Worm (Caenorhabditis elegans): ENCODE results near the gene Y41E3.18.

Y41E3.18 gene

DNA sequence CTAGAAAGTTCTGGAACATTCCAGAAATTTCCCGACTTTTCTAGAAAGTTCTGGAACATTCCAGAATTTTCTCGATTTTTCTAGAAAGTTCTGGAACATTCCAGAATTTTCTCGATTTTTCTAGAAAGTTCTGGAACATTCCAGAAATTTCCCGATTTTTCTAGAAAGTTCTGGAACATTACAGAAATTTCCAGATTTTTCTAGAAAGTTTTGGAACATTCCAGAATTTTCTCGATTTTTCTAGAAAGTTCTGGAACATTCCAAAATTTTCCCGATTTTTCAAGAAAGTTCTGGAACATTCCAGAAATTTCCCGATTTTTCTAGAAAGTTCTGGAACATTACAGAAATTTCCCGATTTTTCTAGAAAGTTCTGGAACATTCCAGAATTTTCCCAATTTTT, 6.4 kb downstream of the Y41E3.18 start:
- TF ChIP-seq flt-1 (GFP tag; IDR thresholded peaks at IDR 0.05), result peak; percentile 93

DNA sequence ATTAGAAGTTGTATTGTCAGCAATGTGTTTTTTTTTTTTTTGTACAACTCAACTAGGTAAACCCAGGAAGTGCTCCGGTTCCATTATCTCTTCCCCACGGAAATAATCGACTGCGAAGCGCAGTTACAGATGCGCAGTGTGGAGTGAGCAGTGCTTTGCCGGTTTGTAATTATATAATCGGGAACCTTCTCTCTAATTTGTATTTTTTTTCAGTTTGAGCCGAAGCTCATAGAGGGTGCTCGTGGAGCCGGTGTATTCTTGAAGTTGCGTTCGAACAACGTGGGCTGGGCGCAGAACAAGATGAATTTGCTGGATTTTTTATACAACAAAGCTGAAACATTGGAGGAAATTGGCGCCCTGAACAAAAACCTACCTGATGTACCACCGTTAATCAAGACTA, 7.6 kb downstream of the Y41E3.18 start, which contains the start of gene Y41E3.13:
TSS of gene Y41E3.13 (plus strand) at position 301 of the 400 bp plus-strand sequence.
- no peak for TF ChIP-seq klf-2 (GFP tag; conservative IDR thresholded peaks at IDR 0.05)
- no peak for TF ChIP-seq tab-1 (GFP tag; IDR thresholded peaks at IDR 0.05)
- TF ChIP-seq ref-1 (GFP tag; conservative IDR thresholded peaks at IDR 0.05), result no peak
- TF ChIP-seq med-1 (GFP tag; optimal IDR thresholded peaks at IDR 0.05; ENCODE audit: insufficient read depth), result no peak
- TF ChIP-seq ztf-23 (GFP tag; IDR thresholded peaks at IDR 0.05), result no peak
- TF ChIP-seq flt-1 (GFP tag; IDR thresholded peaks at IDR 0.05), result no peak
- no peak for TF ChIP-seq cog-1 (tag; optimal IDR thresholded peaks at IDR 0.05)
- TF ChIP-seq T22C8.4 (GFP tag; IDR thresholded peaks at IDR 0.05), result no peak
- no peak for TF ChIP-seq ztf-29 (GFP tag; IDR thresholded peaks at IDR 0.05)

DNA sequence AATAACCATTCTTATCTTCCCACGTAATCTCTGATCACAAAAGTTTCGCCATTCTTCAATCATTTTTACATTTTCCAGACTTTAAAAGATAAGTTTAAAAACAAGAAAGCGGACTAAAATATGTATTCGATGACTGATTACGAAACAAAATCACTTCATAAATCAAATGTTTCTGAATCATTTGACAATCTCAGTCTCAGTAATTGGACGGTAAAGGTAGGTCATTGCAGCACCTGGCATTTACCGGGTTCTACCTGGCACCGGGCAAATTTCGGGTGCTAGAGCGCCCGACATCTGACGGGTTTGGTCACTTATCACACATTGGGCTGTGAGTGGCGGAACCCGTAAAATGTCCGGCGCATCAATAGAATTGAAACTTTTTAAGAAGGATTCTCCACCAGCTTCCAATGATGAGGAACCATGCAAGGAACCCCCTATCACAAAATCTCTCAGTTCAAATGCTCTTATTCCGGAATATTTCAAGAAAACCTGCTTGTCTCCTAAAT, 9.4 kb downstream of the Y41E3.18 start, which contains the start of gene Y41E3.19:
TSS of gene Y41E3.19 (plus strand) at position 51 of the 506 bp plus-strand sequence.
- no peak for TF ChIP-seq ztf-29 (GFP tag; IDR thresholded peaks at IDR 0.05)
- TF ChIP-seq ztf-23 (GFP tag; IDR thresholded peaks at IDR 0.05), result no peak
- TF ChIP-seq med-1 (GFP tag; optimal IDR thresholded peaks at IDR 0.05; ENCODE audit: insufficient read depth), result no peak
- no peak for TF ChIP-seq klf-2 (GFP tag; conservative IDR thresholded peaks at IDR 0.05)
- no peak for TF ChIP-seq tab-1 (GFP tag; IDR thresholded peaks at IDR 0.05)
- no peak for TF ChIP-seq T22C8.4 (GFP tag; IDR thresholded peaks at IDR 0.05)
- no peak for TF ChIP-seq ref-1 (GFP tag; conservative IDR thresholded peaks at IDR 0.05)
- TF ChIP-seq flt-1 (GFP tag; IDR thresholded peaks at IDR 0.05), result no peak
- TF ChIP-seq cog-1 (tag; optimal IDR thresholded peaks at IDR 0.05), result no peak

DNA sequence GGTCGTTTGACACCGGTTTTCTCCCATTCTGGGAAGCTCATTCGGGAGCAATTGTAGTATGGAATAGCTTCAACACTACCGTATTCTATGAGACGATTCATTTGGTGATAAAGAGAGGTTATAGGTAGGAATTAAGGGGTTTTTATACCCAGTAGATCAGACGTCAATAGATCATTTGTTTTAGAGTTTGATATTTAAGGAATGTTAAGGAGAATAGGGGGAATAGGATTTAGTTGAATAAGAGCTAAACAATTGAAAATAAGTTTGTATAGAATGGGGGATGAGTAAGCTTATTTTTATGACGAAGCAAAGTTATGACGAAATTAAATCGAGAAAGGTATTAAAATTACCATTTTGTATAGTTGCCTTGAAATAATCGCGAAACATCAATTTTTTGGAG, 12.3 kb downstream of the Y41E3.18 start, which contains the start of gene srt-47:
TSS of gene srt-47 (minus strand) at position 101 of the 400 bp plus-strand sequence.
- TF ChIP-seq klf-2 (GFP tag; conservative IDR thresholded peaks at IDR 0.05) (no peak), ref-1 (GFP tag; conservative IDR thresholded peaks at IDR 0.05) (no peak), cog-1 (tag; optimal IDR thresholded peaks at IDR 0.05) (no peak), ztf-23 (GFP tag; IDR thresholded peaks at IDR 0.05) (no peak), med-1 (GFP tag; optimal IDR thresholded peaks at IDR 0.05; ENCODE audit: insufficient read depth) (no peak)

DNA sequence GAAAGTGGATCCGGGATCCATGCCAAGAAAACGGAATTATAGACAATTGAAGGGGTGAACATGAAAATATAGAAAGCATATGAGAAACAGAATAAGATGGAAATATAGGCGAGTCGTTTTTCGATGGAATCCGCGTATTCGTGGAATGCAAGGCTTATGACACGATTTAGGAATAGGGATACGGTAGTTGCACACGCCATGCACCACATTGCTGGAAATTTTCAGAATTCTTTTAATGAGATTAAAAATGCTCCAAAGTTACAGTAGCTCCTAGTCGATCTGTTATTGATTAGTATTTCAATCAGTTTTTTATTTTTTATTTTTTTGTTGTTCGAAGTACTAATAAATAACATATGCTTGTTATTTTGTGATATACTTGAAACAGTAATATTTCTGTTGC, 14.5 kb downstream of the Y41E3.18 start:
- TF ChIP-seq cog-1 (tag; optimal IDR thresholded peaks at IDR 0.05), result no peak
- no peak for TF ChIP-seq flt-1 (GFP tag; IDR thresholded peaks at IDR 0.05)
- TF ChIP-seq ztf-29 (GFP tag; IDR thresholded peaks at IDR 0.05), result no peak
- no peak for TF ChIP-seq ztf-23 (GFP tag; IDR thresholded peaks at IDR 0.05)
- TF ChIP-seq ref-1 (GFP tag; conservative IDR thresholded peaks at IDR 0.05), result no peak
- TF ChIP-seq T22C8.4 (GFP tag; IDR thresholded peaks at IDR 0.05), result no peak
- TF ChIP-seq klf-2 (GFP tag; conservative IDR thresholded peaks at IDR 0.05), result no peak
- TF ChIP-seq med-1 (GFP tag; optimal IDR thresholded peaks at IDR 0.05; ENCODE audit: insufficient read depth), result no peak
- TF ChIP-seq tab-1 (GFP tag; IDR thresholded peaks at IDR 0.05), result no peak

DNA sequence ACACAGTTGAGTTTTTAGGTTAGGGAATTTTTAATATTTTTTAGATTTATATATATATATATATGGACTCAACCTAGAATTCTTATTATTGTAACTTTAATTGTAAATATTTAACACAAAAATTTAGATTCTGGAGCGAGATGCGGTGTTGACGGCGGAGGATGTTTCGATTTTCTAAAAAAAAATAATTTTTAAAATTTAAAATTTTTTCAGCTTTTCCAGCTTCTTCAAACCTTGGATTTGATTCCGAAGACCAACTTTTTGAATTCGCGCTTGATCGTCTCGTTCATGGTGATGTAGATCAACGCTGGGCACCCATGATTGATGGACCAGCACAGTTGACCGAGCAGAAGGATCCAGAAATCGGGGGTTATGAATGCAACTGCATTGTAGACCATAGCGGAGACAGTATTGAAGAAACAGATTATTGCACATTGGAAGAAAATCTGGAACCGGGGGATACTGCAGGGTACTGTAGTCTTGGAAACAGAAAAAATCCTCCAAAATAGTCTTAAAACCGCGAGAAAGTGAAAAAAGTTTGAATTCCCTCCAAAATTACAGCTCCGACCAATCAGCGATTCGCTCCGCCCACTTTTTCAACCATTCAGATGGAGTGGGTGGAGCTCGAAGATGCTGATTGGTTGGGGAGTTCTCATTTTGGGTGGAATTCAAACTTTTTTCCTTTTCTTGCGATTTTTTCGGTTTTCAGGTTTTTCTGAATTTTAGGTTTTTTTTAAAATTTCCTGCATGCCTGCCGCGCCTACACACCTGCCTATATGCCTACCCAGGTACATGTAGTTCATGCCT, 16.1 kb downstream of the Y41E3.18 start:
- TF ChIP-seq ref-1 (GFP tag; conservative IDR thresholded peaks at IDR 0.05) (no peak), tab-1 (GFP tag; IDR thresholded peaks at IDR 0.05) (no peak), flt-1 (GFP tag; IDR thresholded peaks at IDR 0.05) (peak; percentile 37; the same call in 1 of the 2 replicates), klf-2 (GFP tag; conservative IDR thresholded peaks at IDR 0.05) (0 out of 2 replicates have a peak, but pooled peaks have one; percentile 29), med-1 (GFP tag; optimal IDR thresholded peaks at IDR 0.05; ENCODE audit: insufficient read depth) (no peak), T22C8.4 (GFP tag; IDR thresholded peaks at IDR 0.05) (no peak)

DNA sequence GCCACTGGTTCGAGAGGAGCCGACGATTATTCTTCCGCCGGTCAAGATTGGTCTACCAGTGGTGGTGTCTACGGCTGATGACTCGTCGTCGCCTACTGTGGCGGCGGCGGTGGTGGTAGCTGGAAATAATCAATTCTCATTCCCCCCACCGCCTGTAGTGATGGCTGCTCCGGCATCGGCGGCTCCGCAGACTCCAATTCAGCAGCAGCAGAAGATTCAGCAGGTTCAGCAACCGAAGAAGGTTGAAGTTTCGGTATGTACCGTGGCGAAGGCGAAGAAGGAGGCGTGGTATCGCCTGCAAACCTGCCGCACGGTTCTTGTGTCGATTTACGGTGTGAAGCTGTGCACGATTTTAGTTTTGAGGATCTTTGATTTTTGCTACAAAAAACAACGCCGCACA, 19.4 kb downstream of the Y41E3.18 start:
- TF ChIP-seq ztf-23 (GFP tag; IDR thresholded peaks at IDR 0.05) (no peak), cog-1 (tag; optimal IDR thresholded peaks at IDR 0.05) (no peak), klf-2 (GFP tag; conservative IDR thresholded peaks at IDR 0.05) (no peak), tab-1 (GFP tag; IDR thresholded peaks at IDR 0.05) (no peak), ztf-29 (GFP tag; IDR thresholded peaks at IDR 0.05) (no peak), med-1 (GFP tag; optimal IDR thresholded peaks at IDR 0.05; ENCODE audit: insufficient read depth) (no peak), flt-1 (GFP tag; IDR thresholded peaks at IDR 0.05) (no peak), T22C8.4 (GFP tag; IDR thresholded peaks at IDR 0.05) (no peak), ref-1 (GFP tag; conservative IDR thresholded peaks at IDR 0.05) (no peak)

DNA sequence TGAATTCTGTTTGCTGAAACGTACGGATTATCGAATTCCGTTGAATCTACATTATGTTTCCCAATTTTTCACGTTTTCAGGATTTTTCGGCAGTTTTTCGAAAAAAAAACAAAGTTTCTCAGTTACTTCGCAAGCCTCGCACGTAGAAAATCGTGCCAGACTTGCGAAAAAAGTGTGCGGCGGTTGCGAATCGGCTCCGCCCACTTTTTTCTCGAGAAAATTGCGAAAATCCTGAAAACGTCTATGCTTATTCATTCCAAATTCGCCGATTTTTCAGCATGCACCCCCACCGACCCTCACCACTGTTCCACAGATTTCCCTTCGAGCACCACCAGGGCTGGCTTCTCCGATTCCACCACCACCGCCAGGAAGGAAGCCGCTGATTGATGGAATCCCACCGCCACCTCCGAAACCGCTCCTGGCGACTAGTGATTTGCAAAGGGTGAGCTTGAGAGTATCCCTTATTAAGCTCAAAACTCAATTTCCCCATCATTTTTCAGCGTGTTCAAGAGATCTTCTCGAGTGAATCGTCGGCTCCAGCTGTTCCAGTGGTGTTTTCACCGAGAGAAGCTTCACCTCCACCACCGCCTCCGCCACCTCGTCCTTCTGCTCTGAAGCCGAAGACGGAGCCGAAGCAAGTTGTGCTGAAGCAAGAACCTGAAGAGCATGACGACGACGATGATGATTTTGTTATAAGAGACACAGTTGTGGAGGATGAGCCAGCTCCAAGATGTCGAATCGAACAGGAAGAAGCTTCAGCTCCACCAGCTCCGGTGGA, 23.2 kb downstream of the Y41E3.18 start:
- TF ChIP-seq cog-1 (tag; optimal IDR thresholded peaks at IDR 0.05) (no peak), ztf-23 (GFP tag; IDR thresholded peaks at IDR 0.05) (no peak), med-1 (GFP tag; optimal IDR thresholded peaks at IDR 0.05; ENCODE audit: insufficient read depth) (no peak), ztf-29 (GFP tag; IDR thresholded peaks at IDR 0.05) (no peak), tab-1 (GFP tag; IDR thresholded peaks at IDR 0.05) (no peak), klf-2 (GFP tag; conservative IDR thresholded peaks at IDR 0.05) (no peak), ref-1 (GFP tag; conservative IDR thresholded peaks at IDR 0.05) (no peak), T22C8.4 (GFP tag; IDR thresholded peaks at IDR 0.05) (no peak), flt-1 (GFP tag; IDR thresholded peaks at IDR 0.05) (no peak)

DNA sequence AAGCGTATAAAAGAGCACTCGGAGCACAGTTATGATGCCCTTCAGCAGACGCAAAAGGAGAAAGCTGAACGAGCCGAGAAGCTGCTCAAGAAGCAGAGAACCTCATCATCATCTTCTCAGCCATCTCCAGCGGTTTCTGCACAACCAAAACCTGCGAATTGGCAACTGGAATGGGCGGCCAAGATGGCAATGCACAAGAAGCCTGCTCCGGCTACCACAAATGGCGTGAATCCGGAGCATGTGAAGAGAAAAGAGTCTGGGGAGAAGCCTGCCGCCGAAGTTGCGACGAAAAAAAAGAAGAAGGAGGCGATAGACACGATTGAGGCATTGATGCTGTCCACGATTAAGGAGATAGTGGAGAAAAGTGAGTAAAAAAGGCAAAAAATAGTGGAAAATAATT, 24.4 kb downstream of the Y41E3.18 start:
- TF ChIP-seq ref-1 (GFP tag; conservative IDR thresholded peaks at IDR 0.05) (no peak), flt-1 (GFP tag; IDR thresholded peaks at IDR 0.05) (no peak), tab-1 (GFP tag; IDR thresholded peaks at IDR 0.05) (no peak), cog-1 (tag; optimal IDR thresholded peaks at IDR 0.05) (no peak), ztf-23 (GFP tag; IDR thresholded peaks at IDR 0.05) (no peak), ztf-29 (GFP tag; IDR thresholded peaks at IDR 0.05) (no peak), T22C8.4 (GFP tag; IDR thresholded peaks at IDR 0.05) (no peak), klf-2 (GFP tag; conservative IDR thresholded peaks at IDR 0.05) (no peak), med-1 (GFP tag; optimal IDR thresholded peaks at IDR 0.05; ENCODE audit: insufficient read depth) (no peak)
